Worm (Caenorhabditis elegans) whole organism, young adult: ENCODE measurements around the gene C36A4.4.

Experiments used
- F52B5.7 ChIP-seq: sonication (generic microtip); optimal IDR thresholded peaks from 2 replicates; lab custom pipeline; 2016; ENCODE audit warnings: mild to moderate bottlenecking, missing genetic modification characterization, missing compliant biosample characterization
- cebp-2 ChIP-seq: fragments of 200-800 bp; sonication (Bioruptor generic); IDR thresholded peaks from 2 replicates; pipeline ENCODE4 v1.3.6; 2022; ENCODE audit warnings: missing genetic modification characterization, missing compliant biosample characterization
- ets-4 ChIP-seq: fragments of 200-800 bp; sonication (Bioruptor generic); optimal IDR thresholded peaks from 2 replicates; lab custom pipeline; 2018; ENCODE audit warnings: mild to moderate bottlenecking, missing genetic modification characterization, missing compliant biosample characterization
- nhr-80 ChIP-seq: sonication (generic microtip); optimal IDR thresholded peaks from 2 replicates; lab custom pipeline; 2016; ENCODE audit warnings: missing genetic modification characterization, missing compliant biosample characterization
- nhr-90 ChIP-seq: sonication (generic microtip); optimal IDR thresholded peaks from 2 replicates; lab custom pipeline; 2016; ENCODE audit warnings: missing genotype, mild to moderate bottlenecking, missing genetic modification characterization, missing compliant biosample characterization
- rec-8 ChIP-seq, 2 experiments: sonication (generic microtip); optimal IDR thresholded peaks; 2 replicates each; lab custom pipeline; 2016; ENCODE audit warnings: mild to moderate bottlenecking in 2 of 2, missing genetic modification characterization in 2 of 2, missing genetic modification reagents in 2 of 2, missing genotype in 2 of 2, missing biosample characterization in 1 of 2, missing compliant biosample characterization in 1 of 2, moderate library complexity in 1 of 2
- unc-62 ChIP-seq: fragments of 150-350 bp; optimal IDR thresholded peaks from 2 replicates; lab custom pipeline; 2014; ENCODE audit warnings: missing biosample characterization, missing genetic modification reagents, missing genetic modification characterization

- TF ChIP-seq unc-62 (GFP tag; lab: Kevin White, UChicago) (no peak), rec-8 (tag; optimal IDR thresholded peaks at IDR 0.05; lab: Kevin White, UChicago) (no peak), ets-4 (GFP tag; lab: Kevin White, UChicago) (no peak), F52B5.7 (tag; lab: Kevin White, UChicago) (no peak), cebp-2 (GFP tag; lab: Robert Waterston, UW) (no peak), nhr-80 (no peak), nhr-90 (tag; lab: Kevin White, UChicago) (no peak)
These were observed 46.5 kb upstream of the C36A4.4 start for ce11 chrIII:3889896-3890295.
